Fruit fly (Drosophila melanogaster) Kc167 (cell line): ENCODE measurements around the gene btd.

Experiments
- insv ChIP-seq: fragments of >200 bp; optimal IDR thresholded peaks from 3 replicates; lab custom pipeline; 2018; ENCODE audit warnings: missing external identifiers
- psq ChIP-seq: fragments of >200 bp; optimal IDR thresholded peaks from 2 replicates; lab custom pipeline; 2017; ENCODE audit warnings: missing external identifiers
- ttk ChIP-seq: sonication (Bioruptor generic); optimal IDR thresholded peaks from 2 replicates; lab custom pipeline; 2017; ENCODE audit warnings: missing external identifiers

dm6 chrX:9729013-9730002 lies 35.3 kb downstream of the btd start, which contains the start of gene Sp1:
- no peak for TF ChIP-seq insv (lab: Kevin White, UChicago)
- no peak for TF ChIP-seq ttk (lab: Kevin White, UChicago)
- TF ChIP-seq psq (lab: Kevin White, UChicago) = no peak
